Fruit fly (Drosophila melanogaster): ENCODE results near the gene CG13244.

CG13244 gene

dm6 chr2L:15913674-15914037 is 3.0 kb upstream of the CG13244 start (continued):
- TF ChIP-seq Aef1 (GFP tag; IDR thresholded peaks at IDR 0.05) (peak; percentile 11; the same call in 1 of the 3 replicates), CG33213 (GFP tag; optimal IDR thresholded peaks at IDR 0.05) (no peak), Stat92E (GFP tag; optimal IDR thresholded peaks at IDR 0.05) (peak in 1 of 3 experiments; percentile 76), grn (GFP tag; optimal IDR thresholded peaks at IDR 0.05) (no peak), D19A (tag; optimal IDR thresholded peaks at IDR 0.05) (no peak), tll (GFP tag; optimal IDR thresholded peaks at IDR 0.05) (no peak), odd (GFP tag; optimal IDR thresholded peaks at IDR 0.05) (no peak), CG6175 (GFP tag; IDR thresholded peaks at IDR 0.05) (0 out of 3 replicates have a peak, but pooled peaks have one; percentile 22), gcm (GFP tag; optimal IDR thresholded peaks at IDR 0.05) (no peak), lola (GFP tag; optimal IDR thresholded peaks at IDR 0.05) (no peak), CG34376 (GFP tag; optimal IDR thresholded peaks at IDR 0.05) (peak; percentile 81), NFAT (GFP tag; IDR thresholded peaks at IDR 0.05) (peak; percentile 9; the same call in 1 of the 2 replicates), D (optimal IDR thresholded peaks at IDR 0.05) (no peak), D (GFP tag; optimal IDR thresholded peaks at IDR 0.05) (no peak), CG2199 (GFP tag; IDR thresholded peaks at IDR 0.05) (no peak), Bdp1 (GFP tag; optimal IDR thresholded peaks at IDR 0.05) (no peak), slbo (GFP tag; IDR thresholded peaks at IDR 0.05) (no peak), fd64A (GFP tag; optimal IDR thresholded peaks at IDR 0.05) (peak; percentile 10), Ravus (GFP tag; IDR thresholded peaks at IDR 0.05) (no peak), cwo (GFP tag; optimal IDR thresholded peaks at IDR 0.05) (peak; percentile 69), zfh2 (GFP tag; optimal IDR thresholded peaks at IDR 0.05) (no peak), CG8924 (tag; optimal IDR thresholded peaks at IDR 0.05) (peak; percentile 91), seq (GFP tag; IDR thresholded peaks at IDR 0.05) (no peak), NC2α (GFP tag; optimal IDR thresholded peaks at IDR 0.05) (no peak), hbn (GFP tag; IDR thresholded peaks at IDR 0.05; ENCODE audit: partially characterized antibody) (0 out of 2 replicates have a peak, but pooled peaks have one; percentile 30), CG4360 (GFP tag; IDR thresholded peaks at IDR 0.05) (no peak), CG12299 (tag; optimal IDR thresholded peaks at IDR 0.05) (peak; percentile 28), CG11695 (GFP tag; IDR thresholded peaks at IDR 0.05) (no peak), kni (GFP tag; optimal IDR thresholded peaks at IDR 0.05) (peak; percentile 75), chinmo (GFP tag; IDR thresholded peaks at IDR 0.05; ENCODE audit: partially characterized antibody) (peak; percentile 89; the same call in 2 of the 4 replicates), so (GFP tag; IDR thresholded peaks at IDR 0.05) (peak; percentile 22; the same call in 1 of the 3 replicates), ftz-f1 (GFP tag; optimal IDR thresholded peaks at IDR 0.05) (peak; percentile 72), exex (tag; optimal IDR thresholded peaks at IDR 0.05) (peak; percentile 24), CG17912 (GFP tag; optimal IDR thresholded peaks at IDR 0.05) (no peak), CG18476 (GFP tag; optimal IDR thresholded peaks at IDR 0.05) (no peak), fd102C (GFP tag; optimal IDR thresholded peaks at IDR 0.05) (no peak), sug (tag; optimal IDR thresholded peaks at IDR 0.05) (no peak), sqz (GFP tag; optimal IDR thresholded peaks at IDR 0.05) (no peak), CG7372 (GFP tag; IDR thresholded peaks at IDR 0.05) (peak; percentile 91), CG3838 (GFP tag; optimal IDR thresholded peaks at IDR 0.05) (no peak), nmo (GFP tag; optimal IDR thresholded peaks at IDR 0.05) (no peak), CG13424 (tag; optimal IDR thresholded peaks at IDR 0.05) (no peak), jumu (GFP tag; optimal IDR thresholded peaks at IDR 0.05) (no peak), CG12071 (GFP tag; optimal IDR thresholded peaks at IDR 0.05) (no peak), CG34224 (GFP tag; IDR thresholded peaks at IDR 0.05; ENCODE audit: partially characterized antibody) (peak; percentile 30; the same call in 1 of the 3 replicates), dimm (GFP tag; IDR thresholded peaks at IDR 0.05) (no peak), CG15011 (GFP tag; optimal IDR thresholded peaks at IDR 0.05) (no peak), stc (GFP tag; IDR thresholded peaks at IDR 0.05) (no peak), unpg (GFP tag; optimal IDR thresholded peaks at IDR 0.05) (no peak), en (GFP tag; optimal IDR thresholded peaks at IDR 0.05) (no peak), salm (tag; optimal IDR thresholded peaks at IDR 0.05) (no peak)
